Fruit fly (Drosophila melanogaster) whole organism, embryonic: ENCODE data around the gene Dic1.

Experiments
- Adf1 ChIP-seq: fragments of 200-800 bp; sonication (Bioruptor generic); IDR thresholded peaks from 2 replicates; pipeline ENCODE4 v1.3.6; 2022; ENCODE audit warnings: missing biosample characterization, missing genetic modification characterization
- CG10462 ChIP-seq: fragments of 200-800 bp; sonication (Bioruptor generic); optimal IDR thresholded peaks from 2 replicates; lab custom pipeline; 2016; ENCODE audit warnings: missing biosample characterization, missing genetic modification characterization
- CG12071 ChIP-seq: fragments of 200-800 bp; sonication (Bioruptor generic); optimal IDR thresholded peaks from 3 replicates; lab custom pipeline; 2018; ENCODE audit warnings: missing biosample characterization, mild to moderate bottlenecking, missing genetic modification characterization
- CG12391 ChIP-seq: fragments of 200-800 bp; sonication (Bioruptor generic); optimal IDR thresholded peaks from 3 replicates; lab custom pipeline; 2018; ENCODE audit warnings: missing biosample characterization, mild to moderate bottlenecking, missing genetic modification characterization, moderate library complexity
- CG14050 ChIP-seq: fragments of 200-800 bp; sonication (Bioruptor generic); IDR thresholded peaks from 3 replicates; pipeline ENCODE4 v1.3.6; 2022; ENCODE audit warnings: missing biosample characterization, missing genetic modification characterization
- CG15011 ChIP-seq: fragments of 200-800 bp; sonication (Bioruptor generic); optimal IDR thresholded peaks from 3 replicates; lab custom pipeline; 2018; ENCODE audit warnings: missing biosample characterization, mild to moderate bottlenecking, missing genetic modification characterization
- CG15696 ChIP-seq: fragments of 200-800 bp; sonication (Bioruptor generic); optimal IDR thresholded peaks from 2 replicates; lab custom pipeline; 2019; ENCODE audit warnings: missing biosample characterization, mild to moderate bottlenecking, missing genetic modification characterization, moderate library complexity
- CG17328 ChIP-seq: fragments of 200-800 bp; sonication (Bioruptor generic); IDR thresholded peaks from 2 replicates; pipeline ENCODE4 v1.3.6; 2022; ENCODE audit warnings: missing biosample characterization, missing genetic modification characterization
- CG17802 ChIP-seq: fragments of 200-800 bp; sonication (Bioruptor generic); optimal IDR thresholded peaks from 2 replicates; lab custom pipeline; 2018; ENCODE audit warnings: missing biosample characterization, mild to moderate bottlenecking, missing genetic modification characterization, moderate library complexity
- CG2120 ChIP-seq: fragments of 200-800 bp; sonication (Bioruptor generic); optimal IDR thresholded peaks from 3 replicates; lab custom pipeline; 2016; ENCODE audit warnings: missing biosample characterization, missing genetic modification characterization
- CG3163 ChIP-seq: fragments of 200-800 bp; sonication (Bioruptor generic); optimal IDR thresholded peaks from 3 replicates; lab custom pipeline; 2016; ENCODE audit warnings: missing biosample characterization, missing genetic modification characterization
- CG3407 ChIP-seq: fragments of 200-800 bp; sonication (Bioruptor generic); optimal IDR thresholded peaks from 2 replicates; lab custom pipeline; 2018; ENCODE audit warnings: missing biosample characterization, mild to moderate bottlenecking, missing genetic modification characterization
- CG34376 ChIP-seq: fragments of 200-800 bp; sonication (Bioruptor generic); optimal IDR thresholded peaks from 2 replicates; lab custom pipeline; 2018; ENCODE audit warnings: missing biosample characterization, mild to moderate bottlenecking, missing genetic modification characterization
- CG4730 ChIP-seq: fragments of 200-800 bp; sonication (Bioruptor generic); IDR thresholded peaks from 2 replicates; pipeline ENCODE4 v1.3.6; 2022; ENCODE audit warnings: missing biosample characterization, missing genetic modification characterization
- CG5180 ChIP-seq: fragments of 200-800 bp; sonication (Bioruptor generic); optimal IDR thresholded peaks from 3 replicates; lab custom pipeline; 2017; ENCODE audit warnings: missing biosample characterization, missing genetic modification characterization, mild to moderate bottlenecking, moderate library complexity, missing genetic modification reagents
- CG6175 ChIP-seq: fragments of 200-800 bp; sonication (Bioruptor generic); IDR thresholded peaks from 3 replicates; pipeline ENCODE4 v1.3.6; 2022; ENCODE audit warnings: missing biosample characterization, missing genetic modification characterization
- CG6813 ChIP-seq: fragments of 200-800 bp; sonication (Bioruptor generic); optimal IDR thresholded peaks from 2 replicates; lab custom pipeline; 2017; ENCODE audit warnings: missing biosample characterization, missing genetic modification characterization, mild to moderate bottlenecking, moderate library complexity, missing genetic modification reagents
- CG8290 ChIP-seq, 3 experiments: fragments of 200-800 bp; sonication (Bioruptor generic); optimal IDR thresholded peaks; 2 replicates each; lab custom pipeline; 2016 to 2019; ENCODE audit warnings: missing biosample characterization in 3 of 3, missing genetic modification characterization in 3 of 3, mild to moderate bottlenecking in 2 of 3, moderate library complexity in 1 of 3
- CG8924 ChIP-seq: fragments of 200-800 bp; optimal IDR thresholded peaks from 3 replicates; lab custom pipeline; 2019; ENCODE audit warnings: missing biosample characterization, mild to moderate bottlenecking, missing genetic modification characterization, moderate library complexity
- CG9817 ChIP-seq: fragments of 200-800 bp; sonication (Bioruptor generic); optimal IDR thresholded peaks from 2 replicates; lab custom pipeline; 2018; ENCODE audit warnings: missing biosample characterization, mild to moderate bottlenecking, missing genetic modification characterization, moderate library complexity
- Dbx ChIP-seq: fragments of 200-800 bp; sonication (Bioruptor generic); IDR thresholded peaks from 3 replicates; pipeline ENCODE4 v1.3.6; 2022; ENCODE audit warnings: missing biosample characterization, missing genetic modification characterization
- HHEX ChIP-seq: fragments of 200-800 bp; sonication (Bioruptor generic); optimal IDR thresholded peaks from 3 replicates; lab custom pipeline; 2017; ENCODE audit warnings: missing biosample characterization, mild to moderate bottlenecking, missing genetic modification characterization, missing genetic modification reagents
- HLH3B ChIP-seq: fragments of 200-800 bp; sonication (Bioruptor generic); IDR thresholded peaks from 2 replicates; pipeline ENCODE4 v1.3.6; 2022; ENCODE audit warnings: missing biosample characterization, missing genetic modification characterization
- HmgD ChIP-seq: fragments of 200-800 bp; sonication (Bioruptor generic); optimal IDR thresholded peaks from 3 replicates; lab custom pipeline; 2016; ENCODE audit warnings: missing biosample characterization, missing genetic modification characterization
- MBD-R2 ChIP-seq: fragments of 200-800 bp; sonication (Bioruptor generic); IDR thresholded peaks from 2 replicates; pipeline ENCODE4 v1.3.6; 2022; ENCODE audit warnings: missing biosample characterization, missing genetic modification characterization
- MESR4 ChIP-seq: fragments of 200-800 bp; sonication (Bioruptor generic); optimal IDR thresholded peaks from 2 replicates; lab custom pipeline; 2018; ENCODE audit warnings: missing biosample characterization, mild to moderate bottlenecking, missing genetic modification characterization, moderate library complexity
- Nf-YB ChIP-seq: fragments of 200-800 bp; sonication (Bioruptor generic); optimal IDR thresholded peaks from 3 replicates; lab custom pipeline; 2019; ENCODE audit warnings: missing biosample characterization, mild to moderate bottlenecking, missing genetic modification characterization, moderate library complexity
- bsh ChIP-seq, 2 experiments: fragments of 200-800 bp; sonication (Bioruptor generic); optimal IDR thresholded peaks; 2 replicates each; lab custom pipeline; 2017 to 2018; ENCODE audit warnings: mild to moderate bottlenecking in 2 of 2, missing biosample characterization in 2 of 2, missing genetic modification characterization in 2 of 2, moderate library complexity in 1 of 2
- cad ChIP-seq: fragments of >200 bp; optimal IDR thresholded peaks from 2 replicates; lab custom pipeline; 2017; ENCODE audit warnings: missing biosample characterization, missing genetic modification characterization
- cato ChIP-seq: fragments of 200-800 bp; sonication (Bioruptor generic); optimal IDR thresholded peaks from 2 replicates; lab custom pipeline; 2016; ENCODE audit warnings: missing biosample characterization, missing genetic modification characterization, borderline replicate concordance
- cwo ChIP-seq: fragments of 200-800 bp; sonication (Bioruptor generic); optimal IDR thresholded peaks from 3 replicates; lab custom pipeline; 2017; ENCODE audit warnings: missing biosample characterization, missing genetic modification characterization, mild to moderate bottlenecking, moderate library complexity, missing genetic modification reagents
- ewg ChIP-seq: fragments of 200-800 bp; sonication (Bioruptor generic); optimal IDR thresholded peaks from 3 replicates; lab custom pipeline; 2017; ENCODE audit warnings: mild to moderate bottlenecking, missing biosample characterization, missing genetic modification reagents, missing genetic modification characterization
- fu2 ChIP-seq: fragments of 200-800 bp; sonication (Bioruptor generic); optimal IDR thresholded peaks from 2 replicates; lab custom pipeline; 2016; ENCODE audit warnings: missing biosample characterization, missing genetic modification characterization
- gcm2 ChIP-seq: fragments of 200-800 bp; sonication (Bioruptor generic); optimal IDR thresholded peaks from 2 replicates; lab custom pipeline; 2016; ENCODE audit warnings: missing biosample characterization, missing genetic modification characterization
- gro ChIP-seq: fragments of 200-800 bp; sonication (Bioruptor generic); optimal IDR thresholded peaks from 2 replicates; lab custom pipeline; 2016; ENCODE audit warnings: missing biosample characterization, missing genetic modification characterization
- gsb ChIP-seq: fragments of 200-800 bp; sonication (Bioruptor generic); IDR thresholded peaks from 2 replicates; pipeline ENCODE4 v1.3.6; 2022; ENCODE audit warnings: missing biosample characterization, missing genetic modification characterization
- h ChIP-seq: fragments of >200 bp; optimal IDR thresholded peaks from 2 replicates; lab custom pipeline; 2017
- hbn ChIP-seq: fragments of 200-800 bp; sonication (Bioruptor generic); IDR thresholded peaks from 2 replicates; pipeline ENCODE4 v1.3.6; 2022; ENCODE audit warnings: missing biosample characterization, missing genetic modification characterization; ENCODE audit not compliant: partially characterized antibody
- insv ChIP-seq, 2 experiments: fragments of 200-800 bp; sonication (Bioruptor generic); optimal IDR thresholded peaks; 3 replicates each; lab custom pipeline; 2016 to 2018; ENCODE audit warnings: missing biosample characterization in 2 of 2, missing genetic modification characterization in 2 of 2
- lov ChIP-seq, 2 experiments: fragments of 200-800 bp in 1 of 2; fragments of >200 bp in 1 of 2; sonication (Bioruptor generic) in 1 of 2; IDR thresholded peaks in 1 of 2; optimal IDR thresholded peaks in 1 of 2; 2 replicates in 1 of 2; 3 replicates in 1 of 2; pipeline versions ENCODE4 v1.3.6 to Lab custom; 2017 to 2022; ENCODE audit warnings: missing biosample characterization in 1 of 2, missing genetic modification characterization in 1 of 2
- luna ChIP-seq: fragments of 200-800 bp; sonication (Bioruptor generic); optimal IDR thresholded peaks from 2 replicates; lab custom pipeline; 2016; ENCODE audit warnings: missing biosample characterization, missing genetic modification characterization
- onecut ChIP-seq: fragments of 200-800 bp; sonication (Bioruptor generic); IDR thresholded peaks from 2 replicates; pipeline ENCODE4 v1.3.6; 2022; ENCODE audit warnings: missing biosample characterization, missing genetic modification characterization
- prd ChIP-seq, 3 experiments: fragments of >200 bp in 2 of 3; fragments of 200-800 bp in 1 of 3; sonication (Bioruptor generic) in 1 of 3; optimal IDR thresholded peaks in 2 of 3; IDR thresholded peaks in 1 of 3; 2 replicates in 2 of 3; 3 replicates in 1 of 3; pipeline versions ENCODE4 v1.3.6 to Lab custom; 2017 to 2022; ENCODE audit warnings: missing biosample characterization in 1 of 3, missing genetic modification characterization in 1 of 3
- sob ChIP-seq: fragments of 200-800 bp; sonication (Bioruptor generic); IDR thresholded peaks from 2 replicates; pipeline ENCODE4 v1.3.6; 2022; ENCODE audit warnings: missing biosample characterization, missing genetic modification characterization
- sug ChIP-seq: fragments of 200-800 bp; optimal IDR thresholded peaks from 2 replicates; lab custom pipeline; 2019; ENCODE audit warnings: missing biosample characterization, mild to moderate bottlenecking, missing genetic modification characterization, moderate library complexity
- wdn ChIP-seq: fragments of 200-800 bp; sonication (Bioruptor generic); IDR thresholded peaks from 2 replicates; pipeline ENCODE4 v1.3.6; 2022; ENCODE audit warnings: missing biosample characterization, missing genetic modification characterization
- yki ChIP-seq: fragments of >200 bp; optimal IDR thresholded peaks from 3 replicates; lab custom pipeline; 2018

The Dic1 gene

dm6 chr3R:13400902-13401721 is 36.4 kb downstream of the Dic1 start (continued):
- peak; percentile 86 for TF ChIP-seq CG10462 (GFP tag; lab: Kevin White, UChicago)
- TF ChIP-seq CG12391 (tag; lab: Kevin White, UChicago), result peak; percentile 95
- TF ChIP-seq CG4730 (GFP tag; lab: Robert Waterston, UW), result peak; percentile 78
- TF ChIP-seq wdn, result peak; percentile 53; the same call in 1 of the 2 replicates
- TF ChIP-seq lov (optimal IDR thresholded peaks at IDR 0.05; lab: Kevin White, UChicago), result no peak
- TF ChIP-seq lov (GFP tag; IDR thresholded peaks at IDR 0.05; lab: Robert Waterston, UW), result no peak; the same call in 2 of the 3 replicates
- peak; percentile 75 for TF ChIP-seq CG14050 (GFP tag; lab: Robert Waterston, UW)
- TF ChIP-seq Adf1 (GFP tag; lab: Robert Waterston, UW), result 0 out of 2 replicates have a peak, but pooled peaks have one; percentile 45
- 0 out of 3 replicates have a peak, but pooled peaks have one; percentile 32 for TF ChIP-seq CG6175 (GFP tag; lab: Robert Waterston, UW)
- peak; percentile 90 to 91 for TF ChIP-seq bsh (GFP tag; optimal IDR thresholded peaks at IDR 0.05; lab: Kevin White, UChicago)
- peak; percentile 77 for TF ChIP-seq cato
- peak; percentile 6 to 47 for TF ChIP-seq insv (GFP tag; optimal IDR thresholded peaks at IDR 0.05; lab: Kevin White, UChicago)
- TF ChIP-seq CG34376 (GFP tag; lab: Kevin White, UChicago), result no peak
- TF ChIP-seq CG3407 (GFP tag; lab: Kevin White, UChicago), result peak; percentile 75
- peak; percentile 79 for TF ChIP-seq CG9817 (tag; lab: Kevin White, UChicago)
- TF ChIP-seq MBD-R2 (GFP tag; lab: Robert Waterston, UW), result peak; percentile 48
- TF ChIP-seq onecut, result peak; percentile 53
- peak; percentile 92 for TF ChIP-seq CG2120 (GFP tag; lab: Kevin White, UChicago)
- peak; percentile 73 for TF ChIP-seq luna (GFP tag; lab: Kevin White, UChicago)
- TF ChIP-seq Dbx (GFP tag; lab: Robert Waterston, UW), result peak; percentile 42; the same call in 1 of the 3 replicates
- TF ChIP-seq CG8924, result peak; percentile 92
- TF ChIP-seq gro (GFP tag; lab: Kevin White, UChicago), result peak; percentile 55
- no peak for TF ChIP-seq cad (GFP tag; lab: Kevin White, UChicago)
- peak; percentile 84 for TF ChIP-seq ewg (GFP tag; lab: Kevin White, UChicago)
- TF ChIP-seq MESR4 (GFP tag; lab: Kevin White, UChicago), result peak; percentile 6
- peak; percentile 75 for TF ChIP-seq CG12071 (GFP tag; lab: Kevin White, UChicago)
- TF ChIP-seq yki, result no peak
- TF ChIP-seq Nf-YB, result peak; percentile 80
- no peak for TF ChIP-seq prd (optimal IDR thresholded peaks at IDR 0.05; lab: Kevin White, UChicago)
- TF ChIP-seq prd (GFP tag; IDR thresholded peaks at IDR 0.05; lab: Robert Waterston, UW), result peak; percentile 89
- TF ChIP-seq HLH3B (GFP tag; lab: Robert Waterston, UW), result peak; percentile 85
- TF ChIP-seq fu2 (GFP tag; lab: Kevin White, UChicago), result peak; percentile 85
- TF ChIP-seq hbn (GFP tag; lab: Robert Waterston, UW), result no peak
- TF ChIP-seq CG3163 (GFP tag; lab: Kevin White, UChicago), result peak; percentile 71
- peak; percentile 82 for TF ChIP-seq gcm2 (GFP tag; lab: Kevin White, UChicago)
- peak; percentile 88 for TF ChIP-seq CG15696 (tag; lab: Kevin White, UChicago)
- peak; percentile 84 for TF ChIP-seq HHEX
- TF ChIP-seq HmgD (GFP tag; lab: Kevin White, UChicago), result no peak
- peak; percentile 69 for TF ChIP-seq CG17802 (tag; lab: Kevin White, UChicago)
- TF ChIP-seq CG6813 (GFP tag; lab: Kevin White, UChicago), result peak; percentile 73
- TF ChIP-seq gsb (GFP tag; lab: Robert Waterston, UW), result peak; percentile 68
- peak; percentile 88 for TF ChIP-seq CG8290 (GFP tag; optimal IDR thresholded peaks at IDR 0.05; lab: Kevin White, UChicago)
- TF ChIP-seq CG8290 (tag; optimal IDR thresholded peaks at IDR 0.05; lab: Kevin White, UChicago), result peak; percentile 58 to 77
- peak; percentile 77 for TF ChIP-seq CG15011
- TF ChIP-seq CG5180 (GFP tag; lab: Kevin White, UChicago), result peak; percentile 72
- TF ChIP-seq cwo, result peak; percentile 72
- TF ChIP-seq sug (tag; lab: Kevin White, UChicago), result peak; percentile 76
- TF ChIP-seq sob, result peak; percentile 80
- TF ChIP-seq h, result no peak
- TF ChIP-seq CG17328 (GFP tag; lab: Robert Waterston, UW), result peak; percentile 71
